Fruit fly (Drosophila melanogaster): ENCODE data around the gene Ogg1.

The Ogg1 gene

DNA sequence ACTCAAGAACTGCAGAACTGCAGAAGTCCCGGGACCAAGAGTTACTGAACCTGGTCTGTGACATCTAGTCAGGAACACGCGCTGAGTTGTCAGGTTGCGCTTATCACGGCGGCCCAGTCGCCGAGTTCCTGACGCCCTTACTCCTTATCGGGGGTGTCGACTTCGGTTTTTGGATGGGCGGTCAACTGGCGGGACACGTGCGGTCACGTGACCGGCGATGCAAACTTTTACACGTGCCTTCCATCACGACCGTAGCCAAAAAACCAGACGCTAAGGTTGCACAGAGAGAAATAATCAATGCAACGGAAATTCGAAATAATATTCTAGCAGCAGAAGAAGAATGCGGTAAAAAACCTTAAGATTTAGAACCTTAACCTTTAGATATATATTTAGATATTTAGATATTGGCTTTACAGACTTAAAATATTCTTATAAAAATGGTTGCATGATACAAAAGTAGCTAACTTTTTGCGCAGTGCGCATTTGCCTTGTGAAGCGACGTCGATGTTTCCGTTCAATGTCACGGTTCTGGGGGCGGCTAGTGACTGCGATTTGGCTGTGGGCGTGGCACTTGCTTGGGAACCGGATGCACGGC, 33.4 kb downstream of the Ogg1 start:
- TF ChIP-seq dmrt99B (tag; optimal IDR thresholded peaks at IDR 0.05), result peak; percentile 12
- TF ChIP-seq nerfin-2 (GFP tag; IDR thresholded peaks at IDR 0.05; ENCODE audit: partially characterized antibody), result no peak
- TF ChIP-seq sens (GFP tag), result peak; percentile 60
- no peak for TF ChIP-seq CG18599 (GFP tag; optimal IDR thresholded peaks at IDR 0.05)
- peak; percentile 11 for TF ChIP-seq CoRest (tag; optimal IDR thresholded peaks at IDR 0.05)
- TF ChIP-seq CG7556 (GFP tag; optimal IDR thresholded peaks at IDR 0.05), result peak; percentile 21
- TF ChIP-seq dmrt11E (tag; optimal IDR thresholded peaks at IDR 0.05), result peak; percentile 16
- TF ChIP-seq D (optimal IDR thresholded peaks at IDR 0.05), result no peak
- TF ChIP-seq D (GFP tag; optimal IDR thresholded peaks at IDR 0.05), result peak; percentile 3
- peak; percentile 42 for TF ChIP-seq CG2712 (tag; optimal IDR thresholded peaks at IDR 0.05)
- TF ChIP-seq CG18262 (tag; optimal IDR thresholded peaks at IDR 0.05), result peak; percentile 33
- no peak for TF ChIP-seq MTF-1 (GFP tag; optimal IDR thresholded peaks at IDR 0.05; ENCODE audit: borderline replicate concordance)
- peak in 1 of 3 experiments; percentile 36 for TF ChIP-seq lola (GFP tag; optimal IDR thresholded peaks at IDR 0.05)
- no peak for TF ChIP-seq oc (tag; optimal IDR thresholded peaks at IDR 0.05)
- peak; percentile 93 for TF ChIP-seq Hey (tag; optimal IDR thresholded peaks at IDR 0.05)
- TF ChIP-seq eve (GFP tag; optimal IDR thresholded peaks at IDR 0.05), result no peak
- TF ChIP-seq Med (GFP tag), result no peak
- TF ChIP-seq Dp (GFP tag; optimal IDR thresholded peaks at IDR 0.05), result no peak
- TF ChIP-seq D19A (tag; optimal IDR thresholded peaks at IDR 0.05), result peak; percentile 26
- TF ChIP-seq maf-S (GFP tag; optimal IDR thresholded peaks at IDR 0.05), result no peak
- TF ChIP-seq CG8388 (GFP tag; optimal IDR thresholded peaks at IDR 0.05), result peak; percentile 35
- TF ChIP-seq knrl (GFP tag; IDR thresholded peaks at IDR 0.05; ENCODE audit: partially characterized antibody), result no peak
- peak; percentile 5 for TF ChIP-seq CG13424 (tag; optimal IDR thresholded peaks at IDR 0.05)
- TF ChIP-seq Ets65A (GFP tag), result peak; percentile 57
- peak in 1 of 2 experiments; percentile 22 for TF ChIP-seq Hr51 (GFP tag; optimal IDR thresholded peaks at IDR 0.05)
- TF ChIP-seq CG10267 (tag; optimal IDR thresholded peaks at IDR 0.05), result peak; percentile 19
- TF ChIP-seq Ssrp (tag; optimal IDR thresholded peaks at IDR 0.05), result no peak
- peak; percentile 27 for TF ChIP-seq CG12391 (tag; optimal IDR thresholded peaks at IDR 0.05)
- TF ChIP-seq ci (GFP tag; IDR thresholded peaks at IDR 0.05), result peak; percentile 46; the same call in 1 of the 3 replicates
- no peak for TF ChIP-seq Atf-2 (GFP tag; optimal IDR thresholded peaks at IDR 0.05)
- peak; percentile 45 for TF ChIP-seq CG10979 (tag; optimal IDR thresholded peaks at IDR 0.05)
- peak; percentile 48 for TF ChIP-seq gem (tag; optimal IDR thresholded peaks at IDR 0.05)
- TF ChIP-seq bsh (GFP tag; optimal IDR thresholded peaks at IDR 0.05), result peak in 1 of 2 experiments; percentile 55
- TF ChIP-seq CG15601 (tag; optimal IDR thresholded peaks at IDR 0.05), result peak; percentile 14
- TF ChIP-seq CG9797 (GFP tag; optimal IDR thresholded peaks at IDR 0.05), result no peak
- peak; percentile 49; the same call in 2 of the 3 replicates for TF ChIP-seq row (GFP tag; IDR thresholded peaks at IDR 0.05)
- peak; percentile 3 for TF ChIP-seq CG1603 (tag; optimal IDR thresholded peaks at IDR 0.05)
- peak; percentile 23 for TF ChIP-seq CG17829 (tag; optimal IDR thresholded peaks at IDR 0.05)
- TF ChIP-seq pzg (GFP tag; optimal IDR thresholded peaks at IDR 0.05), result no peak
- TF ChIP-seq pum (GFP tag; optimal IDR thresholded peaks at IDR 0.05), result no peak
- TF ChIP-seq Xrp1 (GFP tag; IDR thresholded peaks at IDR 0.05), result peak; percentile 55
- TF ChIP-seq CG2678 (tag; optimal IDR thresholded peaks at IDR 0.05), result peak; percentile 27
- TF ChIP-seq pros (GFP tag; optimal IDR thresholded peaks at IDR 0.05), result no peak
- TF ChIP-seq phol (tag; optimal IDR thresholded peaks at IDR 0.05), result peak; percentile 25
- 0 out of 2 replicates have a peak, but pooled peaks have one; percentile 21 for TF ChIP-seq dati (GFP tag; IDR thresholded peaks at IDR 0.05)
- peak; percentile 37 for TF ChIP-seq ATbp (GFP tag; optimal IDR thresholded peaks at IDR 0.05)
- TF ChIP-seq trem (tag; optimal IDR thresholded peaks at IDR 0.05), result peak; percentile 20
- TF ChIP-seq ara (GFP tag; IDR thresholded peaks at IDR 0.05), result peak; percentile 33; the same call in 1 of the 2 replicates
